Fruit fly (Drosophila melanogaster) whole organism, wandering third instar larva: ENCODE measurements around the gene CG34451.
A peak's percentile ranks its signal among the peaks of the same experiment; 100 is the strongest.

Source experiments
- Abd-B ChIP-seq: fragments of >200 bp; optimal IDR thresholded peaks from 2 replicates; lab custom pipeline; 2017; ENCODE audit warnings: missing biosample characterization, missing genetic modification characterization
- CG32264 ChIP-seq: fragments of 200-800 bp; sonication (Bioruptor generic); optimal IDR thresholded peaks from 2 replicates; lab custom pipeline; 2016; ENCODE audit warnings: missing biosample characterization, missing genetic modification characterization
- CG9705 ChIP-seq: fragments of 200-800 bp; sonication (Bioruptor generic); optimal IDR thresholded peaks from 2 replicates; lab custom pipeline; 2018; ENCODE audit warnings: missing biosample characterization, mild to moderate bottlenecking, missing genetic modification characterization
- CrebA ChIP-seq: fragments of 200-800 bp; sonication (Bioruptor generic); optimal IDR thresholded peaks from 2 replicates; lab custom pipeline; 2016; ENCODE audit warnings: missing biosample characterization, mild to moderate bottlenecking, missing genetic modification characterization, borderline replicate concordance
- Dfd ChIP-seq: fragments of >200 bp; optimal IDR thresholded peaks from 2 replicates; lab custom pipeline; 2017; ENCODE audit warnings: missing biosample characterization, missing genetic modification characterization
- HLH106 ChIP-seq: fragments of 200-800 bp; optimal IDR thresholded peaks from 3 replicates; lab custom pipeline; 2019; ENCODE audit warnings: missing biosample characterization, mild to moderate bottlenecking, missing genetic modification characterization, moderate library complexity
- Hnf4 ChIP-seq: fragments of 200-800 bp; sonication (Bioruptor generic); optimal IDR thresholded peaks from 2 replicates; lab custom pipeline; 2016; ENCODE audit warnings: missing biosample characterization, mild to moderate bottlenecking, missing genetic modification characterization
- Hr78 ChIP-seq: fragments of >200 bp; optimal IDR thresholded peaks from 2 replicates; lab custom pipeline; 2017; ENCODE audit warnings: missing biosample characterization, missing genetic modification characterization
- Hr83 ChIP-seq: fragments of 200-300 bp; sonication (Bioruptor generic); optimal IDR thresholded peaks from 2 replicates; lab custom pipeline; 2016; ENCODE audit warnings: missing biosample characterization, mild to moderate bottlenecking, missing genetic modification characterization, moderate library complexity; ENCODE audit not compliant: poor library complexity, severe bottlenecking
- Jra ChIP-seq: sonication (Bioruptor generic); optimal IDR thresholded peaks from 2 replicates; lab custom pipeline; 2016; ENCODE audit warnings: missing biosample characterization, missing genetic modification characterization
- Mio ChIP-seq: sonication (Bioruptor generic); optimal IDR thresholded peaks from 2 replicates; lab custom pipeline; 2016; ENCODE audit warnings: missing biosample characterization, missing genetic modification characterization
- Myc ChIP-seq: fragments of >200 bp; optimal IDR thresholded peaks from 2 replicates; lab custom pipeline; 2017
- N ChIP-seq: fragments of >200 bp; optimal IDR thresholded peaks from 2 replicates; lab custom pipeline; 2018; ENCODE audit warnings: missing biosample characterization, missing external identifiers, missing genetic modification characterization
- OdsH ChIP-seq: fragments of 200-800 bp; sonication (Bioruptor generic); optimal IDR thresholded peaks from 2 replicates; lab custom pipeline; 2016; ENCODE audit warnings: missing biosample characterization, mild to moderate bottlenecking, missing genetic modification characterization
- Sp1 ChIP-seq: fragments of 200-800 bp; sonication (Bioruptor generic); optimal IDR thresholded peaks from 3 replicates; lab custom pipeline; 2019; ENCODE audit warnings: missing biosample characterization, mild to moderate bottlenecking, missing genetic modification characterization, moderate library complexity
- Vsx2 ChIP-seq: fragments of 200-300, 225-300 bp; sonication (Bioruptor generic); optimal IDR thresholded peaks from 2 replicates; lab custom pipeline; 2018; ENCODE audit warnings: missing biosample characterization, missing genetic modification characterization; ENCODE audit not compliant: partially characterized antibody
- dmrt93B ChIP-seq: fragments of 200-800 bp; sonication (Bioruptor generic); optimal IDR thresholded peaks from 2 replicates; lab custom pipeline; 2018; ENCODE audit warnings: missing biosample characterization, mild to moderate bottlenecking, missing genetic modification characterization
- dsf ChIP-seq: sonication (Bioruptor generic); optimal IDR thresholded peaks from 2 replicates; lab custom pipeline; 2016; ENCODE audit warnings: missing biosample characterization, missing genetic modification characterization, borderline replicate concordance
- ey ChIP-seq: fragments of 200-800 bp; sonication (Bioruptor generic); optimal IDR thresholded peaks from 2 replicates; lab custom pipeline; 2016; ENCODE audit warnings: missing biosample characterization, missing genetic modification characterization
- foxo ChIP-seq, 2 experiments: fragments of 200-800 bp; sonication (Bioruptor generic); optimal IDR thresholded peaks; 2 replicates in 1 of 2; 3 replicates in 1 of 2; lab custom pipeline; 2016 to 2017; ENCODE audit warnings: missing biosample characterization in 2 of 2, missing genetic modification characterization in 2 of 2
- fru ChIP-seq: fragments of 200-800 bp; sonication (Bioruptor generic); optimal IDR thresholded peaks from 3 replicates; lab custom pipeline; 2016; ENCODE audit warnings: missing biosample characterization, mild to moderate bottlenecking, missing genetic modification characterization
- h ChIP-seq: fragments of 200-800 bp; sonication (Bioruptor generic); optimal IDR thresholded peaks from 3 replicates; lab custom pipeline; 2016; ENCODE audit warnings: missing biosample characterization, mild to moderate bottlenecking, missing genetic modification characterization
- jim ChIP-seq: fragments of 175-275, 200-325 bp; sonication (Bioruptor generic); optimal IDR thresholded peaks from 2 replicates; lab custom pipeline; 2016; ENCODE audit warnings: missing biosample characterization, mild to moderate bottlenecking, missing genetic modification characterization
- lola ChIP-seq: fragments of >200 bp; optimal IDR thresholded peaks from 2 replicates; lab custom pipeline; 2017; ENCODE audit warnings: missing biosample characterization, missing genetic modification characterization
- pan ChIP-seq: fragments of >200 bp; optimal IDR thresholded peaks from 2 replicates; lab custom pipeline; 2017
- psq ChIP-seq: fragments of 200-800 bp; sonication (Bioruptor generic); optimal IDR thresholded peaks from 3 replicates; lab custom pipeline; 2017; ENCODE audit warnings: missing biosample characterization, mild to moderate bottlenecking, missing genetic modification characterization, moderate library complexity
- rgr ChIP-seq: fragments of 200-800 bp; sonication (Bioruptor generic); optimal IDR thresholded peaks from 3 replicates; lab custom pipeline; 2016; ENCODE audit warnings: missing biosample characterization, mild to moderate bottlenecking, missing genetic modification characterization
- tai ChIP-seq: sonication (Bioruptor generic); optimal IDR thresholded peaks from 2 replicates; lab custom pipeline; 2016; ENCODE audit warnings: missing biosample characterization, missing genetic modification characterization

Gene CG34451

dm6 chr3L:15670455-15670854 lies 21.4 kb downstream of the CG34451 start:
- TF ChIP-seq foxo (GFP tag; optimal IDR thresholded peaks at IDR 0.05; lab: Kevin White, UChicago), result peak in 1 of 2 experiments; percentile 55
- peak; percentile 32 for TF ChIP-seq fru
- peak; percentile 56 for TF ChIP-seq rgr (GFP tag; lab: Kevin White, UChicago)
- no peak for TF ChIP-seq Hr83 (GFP tag; lab: Kevin White, UChicago)
- TF ChIP-seq CG9705 (GFP tag; lab: Kevin White, UChicago), result no peak
- peak; percentile 54 for TF ChIP-seq psq
- TF ChIP-seq dmrt93B, result peak; percentile 40
- peak; percentile 71 for TF ChIP-seq Sp1 (GFP tag; lab: Kevin White, UChicago)
- TF ChIP-seq OdsH (GFP tag; lab: Kevin White, UChicago), result peak; percentile 65
- no peak for TF ChIP-seq jim
- TF ChIP-seq HLH106 (tag; lab: Kevin White, UChicago), result peak; percentile 54
- peak; percentile 25 for TF ChIP-seq h (GFP tag; lab: Kevin White, UChicago)

dm6 chr3L:15669939-15670338 lies 21.9 kb downstream of the CG34451 start:
- TF ChIP-seq Vsx2, result no peak
- TF ChIP-seq fru, result no peak
- TF ChIP-seq CG32264 (GFP tag; lab: Kevin White, UChicago), result no peak
- no peak for TF ChIP-seq dsf (GFP tag; lab: Kevin White, UChicago)
- TF ChIP-seq pan (lab: Kevin White, UChicago), result no peak
- no peak for TF ChIP-seq Hnf4 (GFP tag; lab: Kevin White, UChicago)

dm6 chr3L:15665741-15666140 lies 26.1 kb downstream of the CG34451 start:
- TF ChIP-seq lola (GFP tag; lab: Kevin White, UChicago), result no peak
- no peak for TF ChIP-seq Vsx2
- no peak for TF ChIP-seq foxo (GFP tag; optimal IDR thresholded peaks at IDR 0.05; lab: Kevin White, UChicago)
- no peak for TF ChIP-seq N (GFP tag; lab: Kevin White, UChicago)
- TF ChIP-seq Hr78 (GFP tag; lab: Kevin White, UChicago), result no peak
- TF ChIP-seq pan (lab: Kevin White, UChicago), result no peak
- TF ChIP-seq CG32264 (GFP tag; lab: Kevin White, UChicago), result no peak
- no peak for TF ChIP-seq tai
- no peak for TF ChIP-seq Dfd (GFP tag; lab: Kevin White, UChicago)
- TF ChIP-seq OdsH (GFP tag; lab: Kevin White, UChicago), result no peak
- TF ChIP-seq Mio, result no peak
- TF ChIP-seq jim, result no peak
- TF ChIP-seq Hr83 (GFP tag; lab: Kevin White, UChicago), result no peak

- TF ChIP-seq Myc (lab: Kevin White, UChicago) (no peak), HLH106 (tag; lab: Kevin White, UChicago) (no peak), N (GFP tag; lab: Kevin White, UChicago) (no peak), Abd-B (no peak), Jra (no peak), CG9705 (GFP tag; lab: Kevin White, UChicago) (no peak), Hnf4 (GFP tag; lab: Kevin White, UChicago) (no peak), ey (GFP tag; lab: Kevin White, UChicago) (no peak), Mio (no peak), Sp1 (GFP tag; lab: Kevin White, UChicago) (no peak), jim (no peak), dmrt93B (no peak)
- TF ChIP-seq, all 38 proteins: peak for 0
These were observed 27.6 kb downstream of the CG34451 start for dm6 chr3L:15664199-15664794.

- TF ChIP-seq Hr83 (GFP tag; lab: Kevin White, UChicago), result no peak
- TF ChIP-seq, all 38 proteins: peak for 0
These were observed 29.4 kb downstream of the CG34451 start for dm6 chr3L:15662510-15662909.

dm6 chr3L:15661567-15661966 lies 30.3 kb downstream of the CG34451 start, which contains the start of gene CG43082:
Gene CG43082 (plus strand): TSS chr3L:15661867.
- no peak for TF ChIP-seq Sp1 (GFP tag; lab: Kevin White, UChicago)
- no peak for TF ChIP-seq CrebA (GFP tag; lab: Kevin White, UChicago)
